Worm (Caenorhabditis elegans) whole organism, early embryonic: ENCODE data around the gene sqv-3.

ENCODE experiments used
- B0310.2 ChIP-seq: sonication (generic microtip); optimal IDR thresholded peaks from 2 replicates; lab custom pipeline; 2016; ENCODE audit warnings: mild to moderate bottlenecking, missing genetic modification characterization, missing compliant biosample characterization
- ama-1 ChIP-seq: fragments of 150-350 bp; optimal IDR thresholded peaks from 2 replicates; lab custom pipeline; 2014
- flt-1 ChIP-seq: fragments of 200-800 bp; sonication (Bioruptor generic); IDR thresholded peaks from 2 replicates; pipeline ENCODE4 v1.3.6; 2022; ENCODE audit warnings: missing genetic modification characterization, missing compliant biosample characterization
- hmbx-1 ChIP-seq: sonication (generic microtip); optimal IDR thresholded peaks from 2 replicates; lab custom pipeline; 2016; ENCODE audit warnings: mild to moderate bottlenecking, missing genetic modification characterization, missing compliant biosample characterization
- hmg-4 ChIP-seq: fragments of 200-800 bp; sonication (Bioruptor generic); optimal IDR thresholded peaks from 2 replicates; lab custom pipeline; 2018; ENCODE audit warnings: mild to moderate bottlenecking, missing genetic modification characterization, missing compliant biosample characterization
- pes-1 ChIP-seq: fragments of 200-800 bp; sonication (Bioruptor generic); IDR thresholded peaks from 2 replicates; pipeline ENCODE4 v1.3.6; 2022; ENCODE audit warnings: missing genetic modification reagents, missing genetic modification characterization, missing compliant biosample characterization
- tbx-11 ChIP-seq: fragments of 200-800 bp; sonication (Bioruptor generic); IDR thresholded peaks from 2 replicates; pipeline ENCODE4 v1.3.6; 2022; ENCODE audit warnings: missing genetic modification characterization, missing compliant biosample characterization
- tra-4 ChIP-seq: sonication (generic microtip); optimal IDR thresholded peaks from 2 replicates; lab custom pipeline; 2017; ENCODE audit warnings: missing genetic modification characterization, missing compliant biosample characterization

DNA sequence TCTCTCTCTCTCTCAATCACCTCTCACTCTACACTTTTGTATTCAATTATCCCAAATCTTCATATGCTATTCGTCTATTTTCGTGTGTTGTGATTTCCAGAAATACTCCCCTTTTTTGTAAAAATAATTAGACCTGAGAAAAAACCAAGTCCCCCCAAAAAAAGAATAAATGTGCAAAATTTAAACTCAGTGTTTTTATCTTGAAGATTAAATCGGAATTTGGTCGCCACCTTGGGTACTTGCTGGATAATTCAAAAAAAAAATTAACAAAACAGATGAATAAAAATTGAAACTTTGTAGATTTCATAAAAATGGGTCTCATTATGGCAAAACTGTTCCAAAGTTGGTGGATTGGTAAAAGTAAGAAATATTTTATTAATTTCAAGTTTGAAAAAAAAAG, 42.8 kb upstream of the sqv-3 start, which contains the start of gene arl-5:
- TF ChIP-seq ama-1 (no peak), flt-1 (GFP tag; lab: Robert Waterston, UW) (no peak), hmbx-1 (tag; lab: Kevin White, UChicago) (no peak), tra-4 (tag; lab: Kevin White, UChicago) (no peak), tbx-11 (GFP tag; lab: Robert Waterston, UW) (no peak), B0310.2 (no peak), hmg-4 (GFP tag; lab: Kevin White, UChicago) (no peak), pes-1 (GFP tag; lab: Robert Waterston, UW) (no peak)
